Fruit fly (Drosophila melanogaster): ENCODE measurements around the gene Ubr3.

Ubr3 gene

dm6 chrX:7995171-7995747, 59.6 kb downstream of the Ubr3 start, which contains the start of gene Tbh (continued):
- no peak for TF ChIP-seq Nf-YC (tag; optimal IDR thresholded peaks at IDR 0.05)
- no peak for TF ChIP-seq scrt (GFP tag; optimal IDR thresholded peaks at IDR 0.05)
- TF ChIP-seq Sox100B (GFP tag; optimal IDR thresholded peaks at IDR 0.05), result peak; percentile 54
- TF ChIP-seq maf-S (GFP tag; optimal IDR thresholded peaks at IDR 0.05), result no peak
- TF ChIP-seq nerfin-1 (tag; optimal IDR thresholded peaks at IDR 0.05), result no peak
- TF ChIP-seq vnd (GFP tag; IDR thresholded peaks at IDR 0.05; ENCODE audit: partially characterized antibody), result no peak
- TF ChIP-seq esg (GFP tag; conservative IDR thresholded peaks at IDR 0.05), result no peak; the same call in 1 of the 2 replicates
- TF ChIP-seq Vsx1 (GFP tag; optimal IDR thresholded peaks at IDR 0.05), result no peak
- TF ChIP-seq Gsc (GFP tag; IDR thresholded peaks at IDR 0.05), result no peak
- TF ChIP-seq bowl (GFP tag; IDR thresholded peaks at IDR 0.05), result no peak
- no peak for TF ChIP-seq CG10274 (GFP tag; optimal IDR thresholded peaks at IDR 0.05)
- peak; percentile 16 for TF ChIP-seq unpg (GFP tag; optimal IDR thresholded peaks at IDR 0.05)
- peak; percentile 72 for TF ChIP-seq lab (GFP tag; optimal IDR thresholded peaks at IDR 0.05)
- TF ChIP-seq CG7271 (tag; optimal IDR thresholded peaks at IDR 0.05), result no peak
- TF ChIP-seq fu2 (GFP tag; optimal IDR thresholded peaks at IDR 0.05), result no peak
- TF ChIP-seq CG1603 (tag; optimal IDR thresholded peaks at IDR 0.05), result peak; percentile 4
- no peak for TF ChIP-seq ac (GFP tag; optimal IDR thresholded peaks at IDR 0.05)
- no peak for TF ChIP-seq CG11085 (GFP tag; IDR thresholded peaks at IDR 0.05)
- TF ChIP-seq CG2889 (GFP tag; IDR thresholded peaks at IDR 0.05), result no peak
- TF ChIP-seq pan (optimal IDR thresholded peaks at IDR 0.05), result no peak
- peak in 1 of 2 experiments; percentile 27 for TF ChIP-seq pan (GFP tag; optimal IDR thresholded peaks at IDR 0.05 in 1 of 2, IDR thresholded peaks at IDR 0.05 in 1 of 2)
- TF ChIP-seq Meics (GFP tag; optimal IDR thresholded peaks at IDR 0.05), result peak; percentile 58
- no peak for TF ChIP-seq aop (GFP tag; IDR thresholded peaks at IDR 0.05)
- TF ChIP-seq ttk (GFP tag; IDR thresholded peaks at IDR 0.05), result no peak
- no peak for TF ChIP-seq CG7357 (GFP tag; IDR thresholded peaks at IDR 0.05)
- TF ChIP-seq CG2678 (tag; optimal IDR thresholded peaks at IDR 0.05), result peak; percentile 60
- peak; percentile 79 for TF ChIP-seq CG18599 (GFP tag; optimal IDR thresholded peaks at IDR 0.05)
- TF ChIP-seq lilli (GFP tag; optimal IDR thresholded peaks at IDR 0.05), result no peak
- TF ChIP-seq oc (tag; optimal IDR thresholded peaks at IDR 0.05), result no peak
- no peak for TF ChIP-seq Ravus (GFP tag; IDR thresholded peaks at IDR 0.05)
- TF ChIP-seq ap (GFP tag; IDR thresholded peaks at IDR 0.05), result no peak
- no peak for TF ChIP-seq CG10654 (GFP tag; optimal IDR thresholded peaks at IDR 0.05)
- TF ChIP-seq CG7987 (GFP tag; optimal IDR thresholded peaks at IDR 0.05), result no peak
- TF ChIP-seq grn (GFP tag; optimal IDR thresholded peaks at IDR 0.05), result no peak
- TF ChIP-seq CG16815 (GFP tag; optimal IDR thresholded peaks at IDR 0.05), result no peak
- peak; percentile 32 for TF ChIP-seq CG15269 (tag; optimal IDR thresholded peaks at IDR 0.05)
- TF ChIP-seq CG9727 (GFP tag; optimal IDR thresholded peaks at IDR 0.05), result peak; percentile 50
- TF ChIP-seq CG6654 (GFP tag; optimal IDR thresholded peaks at IDR 0.05), result no peak
- TF ChIP-seq CG4404 (GFP tag; IDR thresholded peaks at IDR 0.05), result no peak
- peak; percentile 28 for TF ChIP-seq odd (GFP tag; optimal IDR thresholded peaks at IDR 0.05)
- TF ChIP-seq CG9817 (tag; optimal IDR thresholded peaks at IDR 0.05), result no peak
- no peak for TF ChIP-seq yki (optimal IDR thresholded peaks at IDR 0.05)
- no peak for TF ChIP-seq CG17612 (GFP tag; IDR thresholded peaks at IDR 0.05)
- TF ChIP-seq CG34422 (GFP tag; IDR thresholded peaks at IDR 0.05), result no peak
- TF ChIP-seq otp (GFP tag; IDR thresholded peaks at IDR 0.05), result no peak
- no peak for TF ChIP-seq twi (tag; optimal IDR thresholded peaks at IDR 0.05)
- no peak for TF ChIP-seq B-H2 (GFP tag; optimal IDR thresholded peaks at IDR 0.05)
- no peak for TF ChIP-seq C15 (GFP tag; IDR thresholded peaks at IDR 0.05)
- peak; percentile 98 for TF ChIP-seq Deaf1 (tag; optimal IDR thresholded peaks at IDR 0.05)
- no peak for TF ChIP-seq CG10462 (GFP tag; optimal IDR thresholded peaks at IDR 0.05)
- no peak for TF ChIP-seq Dip3 (GFP tag; optimal IDR thresholded peaks at IDR 0.05)
- TF ChIP-seq CG2199 (GFP tag; IDR thresholded peaks at IDR 0.05), result no peak

All from whole organism, embryonic.